Fruit fly (Drosophila melanogaster): Measurements from ENCODE around the gene CG32576.
A peak's percentile ranks its signal among the peaks of the same experiment; 100 is the strongest.

CG32576 gene

dm6 chrX:16309764-16310163 lies 21.4 kb upstream of the CG32576 start:
- TF ChIP-seq Blimp-1 (GFP tag; optimal IDR thresholded peaks at IDR 0.05) = no peak
- no peak for TF ChIP-seq CG1603 (tag; optimal IDR thresholded peaks at IDR 0.05)
- no peak for TF ChIP-seq CG5245 (GFP tag; optimal IDR thresholded peaks at IDR 0.05)
- TF ChIP-seq Vsx1 (GFP tag; optimal IDR thresholded peaks at IDR 0.05) = peak; percentile 71
- no peak for TF ChIP-seq Spps (tag; optimal IDR thresholded peaks at IDR 0.05)
- no peak for TF ChIP-seq CG8359 (GFP tag; optimal IDR thresholded peaks at IDR 0.05; ENCODE audit: borderline replicate concordance)
- peak; percentile 60 for TF ChIP-seq exex (tag; optimal IDR thresholded peaks at IDR 0.05)

- peak; percentile 13 for TF ChIP-seq CG13296 (GFP tag; optimal IDR thresholded peaks at IDR 0.05)
- TF ChIP-seq sens (GFP tag) = peak; percentile 44
- peak; percentile 2 for TF ChIP-seq Med (GFP tag)
- peak; percentile 44 for TF ChIP-seq ERR (GFP tag; optimal IDR thresholded peaks at IDR 0.05)
- no peak for TF ChIP-seq CG17385 (GFP tag; optimal IDR thresholded peaks at IDR 0.05)
- TF ChIP-seq fd96Cb (tag; optimal IDR thresholded peaks at IDR 0.05) = no peak
These were observed 20.6 kb upstream of the CG32576 start for dm6 chrX:16308953-16309352.

- TF ChIP-seq CG3065 (GFP tag; optimal IDR thresholded peaks at IDR 0.05) = peak; percentile 11
- TF ChIP-seq mld (GFP tag; IDR thresholded peaks at IDR 0.05; ENCODE audit: partially characterized antibody) = no peak
- 0 out of 3 replicates have a peak, but pooled peaks have one; percentile 33 for TF ChIP-seq otp (GFP tag; IDR thresholded peaks at IDR 0.05)
- no peak for TF ChIP-seq CG12104 (GFP tag; optimal IDR thresholded peaks at IDR 0.05)
- no peak for TF ChIP-seq stc (GFP tag; IDR thresholded peaks at IDR 0.05)
- TF ChIP-seq pan (optimal IDR thresholded peaks at IDR 0.05) = no peak
- TF ChIP-seq pan (GFP tag; optimal IDR thresholded peaks at IDR 0.05 in 1 of 2, IDR thresholded peaks at IDR 0.05 in 1 of 2) = peak in 1 of 2 experiments; percentile 16
- no peak for TF ChIP-seq CG10321 (GFP tag; IDR thresholded peaks at IDR 0.05)
- TF ChIP-seq unc-4 (GFP tag; IDR thresholded peaks at IDR 0.05; ENCODE audit: partially characterized antibody) = no peak
- no peak for TF ChIP-seq CG15696 (tag; optimal IDR thresholded peaks at IDR 0.05)
- TF ChIP-seq croc (GFP tag; conservative IDR thresholded peaks at IDR 0.05) = no peak
- no peak for TF ChIP-seq nmo (GFP tag; optimal IDR thresholded peaks at IDR 0.05)
- TF ChIP-seq CG34376 (GFP tag; optimal IDR thresholded peaks at IDR 0.05) = peak; percentile 81
- peak; percentile 95 for TF ChIP-seq grn (GFP tag; optimal IDR thresholded peaks at IDR 0.05)
- TF ChIP-seq gro (GFP tag; optimal IDR thresholded peaks at IDR 0.05) = no peak
- peak in 1 of 2 experiments; percentile 75 for TF ChIP-seq Hr78 (GFP tag; optimal IDR thresholded peaks at IDR 0.05)
- TF ChIP-seq Deaf1 (tag; optimal IDR thresholded peaks at IDR 0.05) = peak; percentile 71
- TF ChIP-seq oc (tag; optimal IDR thresholded peaks at IDR 0.05) = no peak
- TF ChIP-seq mirr (GFP tag; optimal IDR thresholded peaks at IDR 0.05) = peak; percentile 25
- peak; percentile 43; the same call in 1 of the 2 replicates for TF ChIP-seq Rfx (GFP tag; IDR thresholded peaks at IDR 0.05)
- no peak for TF ChIP-seq Hr51 (GFP tag; optimal IDR thresholded peaks at IDR 0.05)
- TF ChIP-seq CG30403 (GFP tag; optimal IDR thresholded peaks at IDR 0.05) = no peak
- no peak for TF ChIP-seq Sox102F (GFP tag; optimal IDR thresholded peaks at IDR 0.05)
- no peak for TF ChIP-seq toy (GFP tag; IDR thresholded peaks at IDR 0.05)
- peak; percentile 16 for TF ChIP-seq cwo (GFP tag; optimal IDR thresholded peaks at IDR 0.05)
- peak; percentile 22 for TF ChIP-seq HmgZ (tag; optimal IDR thresholded peaks at IDR 0.05)
- TF ChIP-seq Hr3 (GFP tag; optimal IDR thresholded peaks at IDR 0.05) = no peak
- peak; percentile 57 for TF ChIP-seq CG18262 (tag; optimal IDR thresholded peaks at IDR 0.05)
- no peak for TF ChIP-seq gfzf (GFP tag; optimal IDR thresholded peaks at IDR 0.05)
- TF ChIP-seq chm (GFP tag; IDR thresholded peaks at IDR 0.05) = no peak
- TF ChIP-seq CG13296 (GFP tag; optimal IDR thresholded peaks at IDR 0.05) = no peak
- TF ChIP-seq CG10543 (GFP tag; optimal IDR thresholded peaks at IDR 0.05) = peak; percentile 71
- no peak for TF ChIP-seq CG6683 (GFP tag; optimal IDR thresholded peaks at IDR 0.05)
- no peak for TF ChIP-seq CG2712 (tag; optimal IDR thresholded peaks at IDR 0.05)
These were observed 20.1 kb upstream of the CG32576 start, which contains the start of gene Had1 for dm6 chrX:16308310-16308918. Gene Had1 (minus strand): TSS chrX:16308667.
